Worm (Caenorhabditis elegans): ENCODE data around the gene cpsf-3.

The cpsf-3 gene

ce11 chrIV:13240078-13240841 is 42.4 kb downstream of the cpsf-3 start, which contains the start of gene rpl-12 (continued):
- TF ChIP-seq K11D2.4 (GFP tag; IDR thresholded peaks at IDR 0.05): peak; percentile 97
- TF ChIP-seq xnd-1 (tag; optimal IDR thresholded peaks at IDR 0.05): peak; percentile 75
- TF ChIP-seq rcor-1 (GFP tag; IDR thresholded peaks at IDR 0.05): peak; percentile 98
- TF ChIP-seq D2030.7 (GFP tag; IDR thresholded peaks at IDR 0.05): peak; percentile 94
- TF ChIP-seq hlh-12 (tag; optimal IDR thresholded peaks at IDR 0.05): no peak
- TF ChIP-seq madf-6 (GFP tag; IDR thresholded peaks at IDR 0.05): peak; percentile 95
- no peak for TF ChIP-seq ztf-25 (GFP tag; IDR thresholded peaks at IDR 0.05)
- peak; percentile 95 for TF ChIP-seq Y56A3A.18 (GFP tag; IDR thresholded peaks at IDR 0.05)
- TF ChIP-seq sea-2 (GFP tag; IDR thresholded peaks at IDR 0.05): peak; percentile 77; the same call in 1 of the 2 replicates
- no peak for TF ChIP-seq bed-2 (GFP tag; IDR thresholded peaks at IDR 0.05)
- no peak for TF ChIP-seq ama-1 (optimal IDR thresholded peaks at IDR 0.05)
- no peak for TF ChIP-seq ama-1 (GFP tag; optimal IDR thresholded peaks at IDR 0.05)
- TF ChIP-seq B0035.1 (tag; optimal IDR thresholded peaks at IDR 0.05): peak; percentile 84

- TF ChIP-seq somi-1 (GFP tag; optimal IDR thresholded peaks at IDR 0.05) (no peak), lsy-27 (tag; optimal IDR thresholded peaks at IDR 0.05; ENCODE audit: borderline replicate concordance, insufficient read depth) (no peak), madf-6 (GFP tag; IDR thresholded peaks at IDR 0.05) (peak; percentile 80), egl-18 (GFP tag; IDR thresholded peaks at IDR 0.05) (no peak), cebp-1 (GFP tag; IDR thresholded peaks at IDR 0.05) (no peak), cebp-1 (tag; optimal IDR thresholded peaks at IDR 0.05) (peak; percentile 51), B0035.1 (tag; optimal IDR thresholded peaks at IDR 0.05) (no peak), mxl-1 (tag; optimal IDR thresholded peaks at IDR 0.05) (peak; percentile 41), madf-3 (GFP tag; IDR thresholded peaks at IDR 0.05) (peak; percentile 70), lag-1 (GFP tag; IDR thresholded peaks at IDR 0.05) (no peak), Y95B8A.8 (GFP tag; IDR thresholded peaks at IDR 0.05) (peak; percentile 64), rec-8 (tag; optimal IDR thresholded peaks at IDR 0.05) (peak; percentile 20), nhr-179 (tag; optimal IDR thresholded peaks at IDR 0.05) (no peak), bed-1 (GFP tag; IDR thresholded peaks at IDR 0.05) (0 out of 2 replicates have a peak, but pooled peaks have one; percentile 15), Y53F4B.3 (GFP tag; IDR thresholded peaks at IDR 0.05) (no peak), snpc-4 (GFP tag; optimal IDR thresholded peaks at IDR 0.05) (peak; percentile 83), snpc-4 (tag; optimal IDR thresholded peaks at IDR 0.05) (peak in 3 of 4 experiments; percentile 56 to 69 (median 64)), F33H1.4 (GFP tag; IDR thresholded peaks at IDR 0.05) (no peak; the same call in none of the 2 replicates), egrh-3 (GFP tag; IDR thresholded peaks at IDR 0.05) (no peak), C06A6.2 (GFP tag; conservative IDR thresholded peaks at IDR 0.05) (no peak), him-1 (tag; optimal IDR thresholded peaks at IDR 0.05) (no peak), ceh-40 (GFP tag; IDR thresholded peaks at IDR 0.05) (no peak), aptf-2 (GFP tag; conservative IDR thresholded peaks at IDR 0.05) (no peak), ztf-22 (GFP tag; optimal IDR thresholded peaks at IDR 0.05) (no peak), repo-1 (tag; optimal IDR thresholded peaks at IDR 0.05) (peak; percentile 65), nhr-120 (GFP tag; IDR thresholded peaks at IDR 0.05) (no peak), Y67H2A.10 (GFP tag; conservative IDR thresholded peaks at IDR 0.05) (no peak), let-607 (tag; optimal IDR thresholded peaks at IDR 0.05) (peak in 1 of 2 experiments; percentile 69), ztf-28 (GFP tag; IDR thresholded peaks at IDR 0.05) (no peak), F37B4.10 (GFP tag; IDR thresholded peaks at IDR 0.05) (no peak), tbp1 (GFP tag; optimal IDR thresholded peaks at IDR 0.05) (peak; percentile 69), Y56A3A.18 (GFP tag; IDR thresholded peaks at IDR 0.05) (no peak), nfyb-1 (GFP tag; IDR thresholded peaks at IDR 0.05) (peak; percentile 82), T07F8.4 (tag; optimal IDR thresholded peaks at IDR 0.05) (no peak)
Measured at ce11 chrIV:13238943-13239861, 43.5 kb downstream of the cpsf-3 start, which contains the start of gene tag-115. TSS of gene tag-115 (minus strand) at chrIV:13239414.
